Worm (Caenorhabditis elegans) whole organism, young adult: Measurements from ENCODE around the gene fbxa-81.
A peak's percentile ranks its signal among the peaks of the same experiment; 100 is the strongest.

Source experiments
- B0035.1 ChIP-seq: sonication (generic microtip); optimal IDR thresholded peaks from 2 replicates; lab custom pipeline; 2016; ENCODE audit warnings: missing genetic modification characterization, mild to moderate bottlenecking, missing compliant biosample characterization, missing genotype, missing genetic modification reagents
- B0261.1 ChIP-seq: sonication (generic microtip); optimal IDR thresholded peaks from 2 replicates; lab custom pipeline; 2016; ENCODE audit warnings: mild to moderate bottlenecking, missing genetic modification characterization, moderate library complexity, missing compliant biosample characterization
- F10E7.11 ChIP-seq: sonication (generic microtip); optimal IDR thresholded peaks from 2 replicates; lab custom pipeline; 2017; ENCODE audit warnings: mild to moderate bottlenecking, missing genetic modification characterization, moderate library complexity, missing compliant biosample characterization
- F37B4.10 ChIP-seq: fragments of 200-800 bp; sonication (Bioruptor generic); IDR thresholded peaks from 2 replicates; pipeline ENCODE4 v1.3.6; 2022; ENCODE audit warnings: missing genetic modification characterization, missing compliant biosample characterization
- F52B5.7 ChIP-seq: sonication (generic microtip); optimal IDR thresholded peaks from 2 replicates; lab custom pipeline; 2016; ENCODE audit warnings: mild to moderate bottlenecking, missing genetic modification characterization, missing compliant biosample characterization
- F57A8.1 ChIP-seq: fragments of 200-800 bp; sonication (Bioruptor generic); optimal IDR thresholded peaks from 2 replicates; lab custom pipeline; 2018; ENCODE audit warnings: mild to moderate bottlenecking, missing genetic modification characterization, moderate library complexity, missing compliant biosample characterization
- F57C9.4 ChIP-seq: sonication (generic microtip); optimal IDR thresholded peaks from 2 replicates; lab custom pipeline; 2017; ENCODE audit warnings: mild to moderate bottlenecking, missing genetic modification characterization, missing compliant biosample characterization
- T26A5.8 ChIP-seq: sonication (generic microtip); optimal IDR thresholded peaks from 2 replicates; lab custom pipeline; 2016; ENCODE audit warnings: missing genetic modification characterization, missing compliant biosample characterization
- akir-1 ChIP-seq: fragments of 200-800 bp; sonication (Bioruptor generic); optimal IDR thresholded peaks from 2 replicates; lab custom pipeline; 2018; ENCODE audit warnings: mild to moderate bottlenecking, missing genetic modification characterization, moderate library complexity, missing compliant biosample characterization
- aptf-2 ChIP-seq: fragments of 200-800 bp; sonication (Bioruptor generic); conservative IDR thresholded peaks from 2 replicates; pipeline ENCODE4 v1.3.6; 2022; ENCODE audit warnings: missing genetic modification reagents, missing genetic modification characterization, missing compliant biosample characterization
- athp-1 ChIP-seq: sonication (generic microtip); optimal IDR thresholded peaks from 2 replicates; lab custom pipeline; 2017; ENCODE audit warnings: mild to moderate bottlenecking, missing genetic modification characterization, missing compliant biosample characterization
- attf-5 ChIP-seq: fragments of 200-800 bp; sonication (Bioruptor generic); optimal IDR thresholded peaks from 2 replicates; lab custom pipeline; 2018; ENCODE audit warnings: mild to moderate bottlenecking, missing genetic modification characterization, missing compliant biosample characterization
- ceh-58 ChIP-seq: fragments of 200-800 bp; sonication (Bioruptor generic); IDR thresholded peaks from 2 replicates; pipeline ENCODE4 v1.3.6; 2022; ENCODE audit warnings: missing genetic modification characterization, missing compliant biosample characterization
- ceh-79 ChIP-seq: sonication (generic microtip); optimal IDR thresholded peaks from 2 replicates; lab custom pipeline; 2017; ENCODE audit warnings: mild to moderate bottlenecking, missing genetic modification characterization, missing compliant biosample characterization
- egrh-3 ChIP-seq: fragments of 200-800 bp; sonication (Bioruptor generic); IDR thresholded peaks from 2 replicates; pipeline ENCODE4 v1.3.6; 2022; ENCODE audit warnings: missing genetic modification reagents, missing genetic modification characterization, missing compliant biosample characterization
- ets-4 ChIP-seq: fragments of 200-800 bp; sonication (Bioruptor generic); optimal IDR thresholded peaks from 2 replicates; lab custom pipeline; 2018; ENCODE audit warnings: mild to moderate bottlenecking, missing genetic modification characterization, missing compliant biosample characterization
- him-1 ChIP-seq: sonication (generic microtip); optimal IDR thresholded peaks from 2 replicates; lab custom pipeline; 2016; ENCODE audit warnings: missing genotype, missing genetic modification reagents, missing genetic modification characterization, missing compliant biosample characterization
- hlh-26 ChIP-seq: fragments of 200-800 bp; sonication (Bioruptor generic); conservative IDR thresholded peaks from 2 replicates; pipeline ENCODE4 v1.3.6; 2022; ENCODE audit warnings: missing genetic modification reagents, missing genetic modification characterization, missing compliant biosample characterization
- hrde-1 ChIP-seq: sonication (generic microtip); optimal IDR thresholded peaks from 2 replicates; lab custom pipeline; 2016; ENCODE audit warnings: missing genetic modification characterization, mild to moderate bottlenecking, missing compliant biosample characterization, moderate library complexity, missing genotype, missing genetic modification reagents, borderline replicate concordance
- let-526 ChIP-seq: fragments of 200-800 bp; sonication (Bioruptor generic); IDR thresholded peaks from 2 replicates; pipeline ENCODE4 v1.3.6; 2022; ENCODE audit warnings: missing genetic modification reagents, missing genetic modification characterization, missing compliant biosample characterization
- lin-26 ChIP-seq: fragments of 200-800 bp; sonication (Bioruptor generic); IDR thresholded peaks from 2 replicates; pipeline ENCODE4 v1.3.6; 2022; ENCODE audit warnings: missing genetic modification reagents, missing genetic modification characterization, missing compliant biosample characterization
- mcd-1 ChIP-seq: fragments of 200-800 bp; sonication (Bioruptor generic); IDR thresholded peaks from 2 replicates; pipeline ENCODE4 v1.3.6; 2022; ENCODE audit warnings: missing genetic modification reagents, missing genetic modification characterization, missing compliant biosample characterization
- nfya-2 ChIP-seq: fragments of 200-800 bp; sonication (Bioruptor generic); IDR thresholded peaks from 2 replicates; pipeline ENCODE4 v1.3.6; 2022; ENCODE audit warnings: missing genetic modification reagents, missing genetic modification characterization, missing compliant biosample characterization
- nfyb-1 ChIP-seq: fragments of 200-800 bp; sonication (Bioruptor generic); IDR thresholded peaks from 2 replicates; pipeline ENCODE4 v1.3.6; 2022; ENCODE audit warnings: missing genetic modification reagents, missing genetic modification characterization, missing compliant biosample characterization
- nhr-27 ChIP-seq: fragments of 200-800 bp; sonication (Bioruptor generic); optimal IDR thresholded peaks from 2 replicates; lab custom pipeline; 2018; ENCODE audit warnings: mild to moderate bottlenecking, missing genetic modification characterization, moderate library complexity, missing compliant biosample characterization
- pbrm-1 ChIP-seq: fragments of 200-800 bp; sonication (Bioruptor generic); IDR thresholded peaks from 2 replicates; pipeline ENCODE4 v1.3.6; 2022; ENCODE audit warnings: missing genetic modification reagents, missing genetic modification characterization, missing compliant biosample characterization
- rcor-1 ChIP-seq: fragments of 200-800 bp; sonication (Bioruptor generic); IDR thresholded peaks from 2 replicates; pipeline ENCODE4 v1.3.6; 2022; ENCODE audit warnings: missing genetic modification reagents, missing genetic modification characterization, missing compliant biosample characterization
- sdz-38 ChIP-seq: sonication (generic microtip); optimal IDR thresholded peaks from 2 replicates; lab custom pipeline; 2016; ENCODE audit warnings: missing genotype, missing genetic modification characterization, missing compliant biosample characterization
- snpc-1.1 ChIP-seq: sonication (generic microtip); optimal IDR thresholded peaks from 2 replicates; lab custom pipeline; 2017; ENCODE audit warnings: missing genetic modification characterization, mild to moderate bottlenecking, missing compliant biosample characterization, antibody characterized with exemption, moderate library complexity, missing genotype, missing genetic modification reagents; ENCODE audit not compliant: insufficient read depth
- tlf-1 ChIP-seq: fragments of 200-800 bp; sonication (Bioruptor generic); optimal IDR thresholded peaks from 2 replicates; lab custom pipeline; 2018; ENCODE audit warnings: mild to moderate bottlenecking, missing genetic modification characterization, missing compliant biosample characterization
- zfh-2 ChIP-seq: fragments of 200-800 bp; sonication (Bioruptor generic); conservative IDR thresholded peaks from 2 replicates; pipeline ENCODE4 v1.3.6; 2022; ENCODE audit warnings: missing genetic modification reagents, missing genetic modification characterization, missing compliant biosample characterization
- ztf-28 ChIP-seq: fragments of 200-800 bp; sonication (Bioruptor generic); IDR thresholded peaks from 2 replicates; pipeline ENCODE4 v1.3.6; 2022; ENCODE audit warnings: missing genetic modification reagents, missing genetic modification characterization, missing compliant biosample characterization

fbxa-81 gene

ce11 chrX:14589051-14589736 lies 47.3 kb upstream of the fbxa-81 start, which contains the start of the genes C44H4.4 and tap-1 (continued):
- no peak for TF ChIP-seq sdz-38 (tag; lab: Kevin White, UChicago)
- TF ChIP-seq mcd-1 = peak; percentile 67
- no peak for TF ChIP-seq akir-1 (GFP tag; lab: Kevin White, UChicago)
- no peak for TF ChIP-seq tlf-1 (GFP tag; lab: Kevin White, UChicago)
- TF ChIP-seq nfya-2 (GFP tag; lab: Robert Waterston, UW) = no peak
- no peak for TF ChIP-seq let-526 (GFP tag; lab: Robert Waterston, UW)
- TF ChIP-seq snpc-1.1 (tag; lab: Kevin White, UChicago) = no peak
- TF ChIP-seq rcor-1 (GFP tag; lab: Robert Waterston, UW) = no peak
- TF ChIP-seq attf-5 = peak; percentile 38
- no peak for TF ChIP-seq T26A5.8 (tag; lab: Kevin White, UChicago)
- no peak for TF ChIP-seq F37B4.10
- no peak for TF ChIP-seq ceh-58
- no peak for TF ChIP-seq ztf-28
- no peak for TF ChIP-seq athp-1 (tag; lab: Kevin White, UChicago)
- no peak for TF ChIP-seq him-1 (tag; lab: Kevin White, UChicago)
- no peak for TF ChIP-seq F52B5.7 (tag; lab: Kevin White, UChicago)

ce11 chrX:14584335-14584734 lies 42.4 kb upstream of the fbxa-81 start:
- TF ChIP-seq F57A8.1 (GFP tag; lab: Kevin White, UChicago) = no peak
- no peak for TF ChIP-seq let-526 (GFP tag; lab: Robert Waterston, UW)
- TF ChIP-seq akir-1 (GFP tag; lab: Kevin White, UChicago) = no peak
- TF ChIP-seq F57C9.4 (tag; lab: Kevin White, UChicago) = no peak
- no peak for TF ChIP-seq nfyb-1 (GFP tag; lab: Robert Waterston, UW)
- TF ChIP-seq lin-26 (GFP tag; lab: Robert Waterston, UW) = no peak
- TF ChIP-seq aptf-2 (GFP tag; lab: Robert Waterston, UW) = no peak
- no peak for TF ChIP-seq pbrm-1 (GFP tag; lab: Robert Waterston, UW)
- TF ChIP-seq, all 124 proteins: peak for 0

- TF ChIP-seq ets-4 (GFP tag; lab: Kevin White, UChicago) = no peak
- peak; percentile 36; the same call in 1 of the 2 replicates for TF ChIP-seq zfh-2 (GFP tag; lab: Robert Waterston, UW)
Observed at ce11 chrX:14581429-14581828, 39.5 kb upstream of the fbxa-81 start, which contains the start of gene sym-1. sym-1 (plus strand) TSS chrX:14581622.

- TF ChIP-seq B0261.1 (tag; lab: Kevin White, UChicago) (no peak), B0035.1 (tag; lab: Kevin White, UChicago) (no peak), ceh-79 (no peak), hlh-26 (GFP tag; lab: Robert Waterston, UW) (no peak)
Observed at ce11 chrX:14580853-14581252, 39.0 kb upstream of the fbxa-81 start.

ce11 chrX:14577579-14578127 lies 35.8 kb upstream of the fbxa-81 start, which contains the start of gene let-4:
let-4 (plus strand) TSS chrX:14577935.
- peak; percentile 55; the same call in 1 of the 2 replicates for TF ChIP-seq egrh-3
- no peak for TF ChIP-seq nhr-27 (tag; lab: Kevin White, UChicago)
- TF ChIP-seq hrde-1 = no peak
- TF ChIP-seq zfh-2 (GFP tag; lab: Robert Waterston, UW) = peak; percentile 80
- TF ChIP-seq mcd-1 = no peak
- no peak for TF ChIP-seq F10E7.11 (tag; lab: Kevin White, UChicago)
